Fruit fly (Drosophila melanogaster) Kc167 (cell line): ENCODE results near the gene strat.

Source experiments
- Myc ChIP-seq: fragments of >200 bp; optimal IDR thresholded peaks from 2 replicates; lab custom pipeline; 2017; ENCODE audit warnings: missing external identifiers
- Sin3A ChIP-seq: fragments of >200 bp; optimal IDR thresholded peaks from 2 replicates; lab custom pipeline; 2018; ENCODE audit warnings: missing external identifiers
- h ChIP-seq: fragments of >200 bp; optimal IDR thresholded peaks from 3 replicates; lab custom pipeline; 2018; ENCODE audit warnings: missing external identifiers
- psq ChIP-seq: fragments of >200 bp; optimal IDR thresholded peaks from 2 replicates; lab custom pipeline; 2017; ENCODE audit warnings: missing external identifiers
- ttk ChIP-seq: sonication (Bioruptor generic); optimal IDR thresholded peaks from 2 replicates; lab custom pipeline; 2017; ENCODE audit warnings: missing external identifiers

DNA sequence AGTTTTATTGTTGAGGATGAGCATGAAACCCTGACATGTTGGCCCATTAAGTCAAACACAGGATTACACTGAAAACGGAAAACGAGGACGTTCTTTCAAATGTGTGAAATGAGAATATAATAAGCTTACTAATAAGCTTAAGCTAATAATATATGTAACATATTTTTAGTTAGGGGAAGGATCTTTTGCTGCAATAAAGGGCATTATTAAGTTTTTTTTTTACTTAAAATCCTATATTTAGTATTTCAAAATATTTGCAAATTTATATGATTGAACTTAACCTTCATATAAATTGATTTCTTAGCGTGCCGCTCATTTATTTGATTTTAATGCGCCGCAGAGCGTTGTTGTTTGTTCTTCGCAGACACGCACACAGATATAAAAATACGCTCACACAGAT is 13.1 kb downstream of the strat start:
- TF ChIP-seq psq (lab: Kevin White, UChicago) (no peak), h (lab: Kevin White, UChicago) (no peak), Myc (lab: Kevin White, UChicago) (no peak), ttk (lab: Kevin White, UChicago) (no peak), Sin3A (no peak)
